Fruit fly (Drosophila melanogaster): ENCODE results near the gene tHMG2.

Gene tHMG2

dm6 chr3R:22536504-22537423 is 44.0 kb downstream of the tHMG2 start (continued):
- TF ChIP-seq CG16779 (GFP tag; IDR thresholded peaks at IDR 0.05) (no peak), grau (tag; optimal IDR thresholded peaks at IDR 0.05) (peak; percentile 54), HLH3B (GFP tag; IDR thresholded peaks at IDR 0.05) (no peak), Xbp1 (GFP tag; optimal IDR thresholded peaks at IDR 0.05) (peak; percentile 44), Fer3 (tag; optimal IDR thresholded peaks at IDR 0.05) (peak; percentile 37), CG2116 (GFP tag; optimal IDR thresholded peaks at IDR 0.05) (peak; percentile 3), CG14667 (GFP tag; IDR thresholded peaks at IDR 0.05) (no peak), CG7786 (GFP tag; optimal IDR thresholded peaks at IDR 0.05) (no peak), otp (GFP tag; IDR thresholded peaks at IDR 0.05) (peak; percentile 32; the same call in 1 of the 3 replicates), CG3726 (GFP tag; IDR thresholded peaks at IDR 0.05) (0 out of 3 replicates have a peak, but pooled peaks have one; percentile 31), CG7556 (GFP tag; optimal IDR thresholded peaks at IDR 0.05) (peak; percentile 39), CG11560 (tag; IDR thresholded peaks at IDR 0.05) (no peak), CG16813 (GFP tag; IDR thresholded peaks at IDR 0.05; ENCODE audit: partially characterized antibody) (no peak), D19A (tag; optimal IDR thresholded peaks at IDR 0.05) (no peak), CG43689 (GFP tag; IDR thresholded peaks at IDR 0.05) (0 out of 2 replicates have a peak, but pooled peaks have one; percentile 22), HHEX (GFP tag; optimal IDR thresholded peaks at IDR 0.05) (peak; percentile 22), fd102C (GFP tag; optimal IDR thresholded peaks at IDR 0.05) (no peak), ind (GFP tag; optimal IDR thresholded peaks at IDR 0.05) (peak; percentile 22), schlank (tag; optimal IDR thresholded peaks at IDR 0.05) (no peak), CG10147 (GFP tag; optimal IDR thresholded peaks at IDR 0.05) (peak; percentile 9), Hmr (GFP tag; optimal IDR thresholded peaks at IDR 0.05) (no peak), Med (GFP tag) (peak; percentile 82), HmgD (GFP tag; optimal IDR thresholded peaks at IDR 0.05) (no peak), sim (GFP tag; IDR thresholded peaks at IDR 0.05) (no peak), ttk (GFP tag; IDR thresholded peaks at IDR 0.05) (0 out of 2 replicates have a peak, but pooled peaks have one; percentile 26), hkb (optimal IDR thresholded peaks at IDR 0.05) (no peak), hkb (GFP tag; IDR thresholded peaks at IDR 0.05) (peak; percentile 77; the same call in 1 of the 2 replicates), Hr39 (optimal IDR thresholded peaks at IDR 0.05) (no peak), CG11696 (GFP tag; IDR thresholded peaks at IDR 0.05) (0 out of 2 replicates have a peak, but pooled peaks have one; percentile 13), pros (GFP tag; optimal IDR thresholded peaks at IDR 0.05) (peak; percentile 97), maf-S (GFP tag; optimal IDR thresholded peaks at IDR 0.05) (no peak), Eip74EF (GFP tag; optimal IDR thresholded peaks at IDR 0.05) (peak in 1 of 2 experiments; percentile 56), Ptx1 (GFP tag; IDR thresholded peaks at IDR 0.05) (peak; percentile 66), CG1792 (GFP tag; optimal IDR thresholded peaks at IDR 0.05) (peak; percentile 11), CG13894 (tag; optimal IDR thresholded peaks at IDR 0.05) (no peak), Mrtf (GFP tag; IDR thresholded peaks at IDR 0.05) (no peak), Atf6 (GFP tag; IDR thresholded peaks at IDR 0.05) (peak; percentile 32; the same call in 1 of the 2 replicates), CG31224 (GFP tag; IDR thresholded peaks at IDR 0.05) (no peak), gem (tag; optimal IDR thresholded peaks at IDR 0.05) (peak; percentile 74), dmrt99B (tag; optimal IDR thresholded peaks at IDR 0.05) (peak; percentile 79), CG12219 (GFP tag; optimal IDR thresholded peaks at IDR 0.05) (peak; percentile 25), Fer1 (GFP tag; optimal IDR thresholded peaks at IDR 0.05) (peak; percentile 55), nmo (GFP tag; optimal IDR thresholded peaks at IDR 0.05) (peak; percentile 36), fd96Cb (tag; optimal IDR thresholded peaks at IDR 0.05) (peak; percentile 20), sqz (GFP tag; optimal IDR thresholded peaks at IDR 0.05) (peak; percentile 10), B-H1 (GFP tag; IDR thresholded peaks at IDR 0.05) (no peak), zfh1 (GFP tag; IDR thresholded peaks at IDR 0.05) (peak; percentile 39; the same call in 1 of the 3 replicates), NC2β (GFP tag; optimal IDR thresholded peaks at IDR 0.05) (no peak), cato (GFP tag; optimal IDR thresholded peaks at IDR 0.05; ENCODE audit: borderline replicate concordance) (no peak)
